Fruit fly (Drosophila melanogaster): ENCODE data around the gene Naglu.

Naglu gene

DNA sequence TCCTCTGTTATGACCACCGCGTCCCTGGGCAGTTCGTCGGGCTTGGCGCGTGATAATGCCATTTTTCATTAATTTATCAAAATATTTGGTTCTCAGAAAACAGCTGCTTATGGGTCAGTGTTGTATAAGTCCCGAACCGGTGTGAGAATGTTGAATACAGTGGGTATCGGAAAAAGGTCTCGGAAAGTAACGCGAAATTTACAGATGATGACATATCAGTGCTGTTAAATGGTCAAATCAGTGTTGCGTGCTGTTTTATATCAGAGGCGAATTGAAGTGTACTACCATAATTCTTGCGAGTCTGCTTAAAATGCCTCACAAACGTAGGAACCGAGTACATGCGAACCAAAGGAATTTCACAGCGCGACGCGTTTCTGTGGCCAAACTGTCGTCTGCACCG lies 29.0 kb downstream of the Naglu start, which contains the start of the genes CG13392 and Rcd4 (continued):
- TF ChIP-seq CG9797 (GFP tag; optimal IDR thresholded peaks at IDR 0.05) (peak; percentile 33), cas (GFP tag; IDR thresholded peaks at IDR 0.05) (no peak), CG11085 (GFP tag; IDR thresholded peaks at IDR 0.05) (peak; percentile 61; the same call in 1 of the 2 replicates), zfh2 (GFP tag; optimal IDR thresholded peaks at IDR 0.05) (peak; percentile 82), Optix (GFP tag; IDR thresholded peaks at IDR 0.05) (0 out of 3 replicates have a peak, but pooled peaks have one; percentile 25), scrt (GFP tag; optimal IDR thresholded peaks at IDR 0.05) (peak; percentile 41), sna (GFP tag; IDR thresholded peaks at IDR 0.05; ENCODE audit: partially characterized antibody) (peak; percentile 71; the same call in 1 of the 2 replicates), hkb (optimal IDR thresholded peaks at IDR 0.05) (no peak), hkb (GFP tag; IDR thresholded peaks at IDR 0.05) (peak; percentile 51), odd (GFP tag; optimal IDR thresholded peaks at IDR 0.05) (no peak), NC2β (GFP tag; optimal IDR thresholded peaks at IDR 0.05) (peak; percentile 64), pros (GFP tag; optimal IDR thresholded peaks at IDR 0.05) (no peak), amos (GFP tag; IDR thresholded peaks at IDR 0.05; ENCODE audit: partially characterized antibody) (peak; percentile 67), nerfin-2 (GFP tag; IDR thresholded peaks at IDR 0.05; ENCODE audit: partially characterized antibody) (peak; percentile 58; the same call in 1 of the 2 replicates), CG9932 (GFP tag; IDR thresholded peaks at IDR 0.05) (peak; percentile 90), CHES-1-like (GFP tag; optimal IDR thresholded peaks at IDR 0.05) (peak; percentile 79), CG30431 (GFP tag; optimal IDR thresholded peaks at IDR 0.05) (no peak), Opbp (GFP tag; IDR thresholded peaks at IDR 0.05; ENCODE audit: partially characterized antibody) (peak; percentile 77; the same call in 2 of the 3 replicates), nmo (GFP tag; optimal IDR thresholded peaks at IDR 0.05) (peak; percentile 51), CG6765 (GFP tag; optimal IDR thresholded peaks at IDR 0.05) (peak; percentile 32), CG6689 (GFP tag; IDR thresholded peaks at IDR 0.05) (0 out of 2 replicates have a peak, but pooled peaks have one; percentile 27), Poxn (GFP tag; IDR thresholded peaks at IDR 0.05) (no peak), CG3281 (GFP tag; optimal IDR thresholded peaks at IDR 0.05) (peak; percentile 60), Ada2b (GFP tag; IDR thresholded peaks at IDR 0.05) (peak; percentile 38), CG10979 (tag; optimal IDR thresholded peaks at IDR 0.05) (peak; percentile 39), CG3995 (GFP tag; optimal IDR thresholded peaks at IDR 0.05) (peak; percentile 66), CG11560 (tag; IDR thresholded peaks at IDR 0.05) (no peak), bsh (GFP tag; optimal IDR thresholded peaks at IDR 0.05) (peak in 1 of 2 experiments; percentile 44), ken (GFP tag; IDR thresholded peaks at IDR 0.05) (peak; percentile 71), Fer2 (tag; optimal IDR thresholded peaks at IDR 0.05) (peak; percentile 22), fd96Cb (tag; optimal IDR thresholded peaks at IDR 0.05) (no peak), Sox100B (GFP tag; optimal IDR thresholded peaks at IDR 0.05) (no peak), CG9727 (GFP tag; optimal IDR thresholded peaks at IDR 0.05) (peak; percentile 30), CG7963 (GFP tag; IDR thresholded peaks at IDR 0.05; ENCODE audit: partially characterized antibody) (peak; percentile 31; the same call in 1 of the 3 replicates), CG2202 (tag; optimal IDR thresholded peaks at IDR 0.05) (peak; percentile 18), fd3F (GFP tag; optimal IDR thresholded peaks at IDR 0.05) (peak; percentile 16), Sin3A (optimal IDR thresholded peaks at IDR 0.05) (peak; percentile 32), CG14667 (GFP tag; IDR thresholded peaks at IDR 0.05) (no peak), inv (GFP tag; IDR thresholded peaks at IDR 0.05; ENCODE audit: partially characterized antibody) (0 out of 2 replicates have a peak, but pooled peaks have one; percentile 22), dati (GFP tag; IDR thresholded peaks at IDR 0.05) (no peak), CG3726 (GFP tag; IDR thresholded peaks at IDR 0.05) (no peak), CG17361 (GFP tag; IDR thresholded peaks at IDR 0.05) (peak; percentile 28; the same call in 1 of the 3 replicates), dysf (GFP tag; IDR thresholded peaks at IDR 0.05) (peak; percentile 72), lola (GFP tag; optimal IDR thresholded peaks at IDR 0.05) (peak in 1 of 3 experiments; percentile 6), Sry-δ (GFP tag; optimal IDR thresholded peaks at IDR 0.05) (peak; percentile 73), CkIIα-i1 (GFP tag; IDR thresholded peaks at IDR 0.05) (no peak), CG11247 (GFP tag; IDR thresholded peaks at IDR 0.05) (peak; percentile 69), Six4 (GFP tag; optimal IDR thresholded peaks at IDR 0.05) (no peak), Dip3 (GFP tag; optimal IDR thresholded peaks at IDR 0.05) (peak; percentile 79), CG13424 (tag; optimal IDR thresholded peaks at IDR 0.05) (peak; percentile 26)

Data from whole organism, embryonic.